Worm (Caenorhabditis elegans): ENCODE measurements around the gene F40G12.5.

ce11 chrV:14296499-14296898 is 25.9 kb upstream of the F40G12.5 start, which contains the start of gene F14D7.3:
- no peak for TF ChIP-seq hmg-20 (GFP tag; IDR thresholded peaks at IDR 0.05)
- no peak for TF ChIP-seq egrh-3 (GFP tag; IDR thresholded peaks at IDR 0.05)
- TF ChIP-seq hlh-26 (GFP tag; conservative IDR thresholded peaks at IDR 0.05) = no peak
- TF ChIP-seq akir-1 (GFP tag; optimal IDR thresholded peaks at IDR 0.05) = no peak
- TF ChIP-seq C17E4.6 (GFP tag; IDR thresholded peaks at IDR 0.05) = no peak
- TF ChIP-seq F49E8.2 (tag; optimal IDR thresholded peaks at IDR 0.05; ENCODE audit: insufficient read depth) = no peak
- no peak for TF ChIP-seq T07F8.4 (tag; optimal IDR thresholded peaks at IDR 0.05)
- no peak for TF ChIP-seq F10E7.11 (tag; optimal IDR thresholded peaks at IDR 0.05)
- TF ChIP-seq rpc-1 (optimal IDR thresholded peaks at IDR 0.05) = no peak
- no peak for TF ChIP-seq rpc-1 (tag; optimal IDR thresholded peaks at IDR 0.05)
- no peak for TF ChIP-seq ceh-100 (GFP tag; IDR thresholded peaks at IDR 0.05)
- no peak for TF ChIP-seq chd-7 (tag; optimal IDR thresholded peaks at IDR 0.05)
- no peak for TF ChIP-seq fkh-3 (tag; optimal IDR thresholded peaks at IDR 0.05)

Measured in whole organism, young adult.